Fruit fly (Drosophila melanogaster): Measurements from ENCODE around the gene CG15385.

DNA sequence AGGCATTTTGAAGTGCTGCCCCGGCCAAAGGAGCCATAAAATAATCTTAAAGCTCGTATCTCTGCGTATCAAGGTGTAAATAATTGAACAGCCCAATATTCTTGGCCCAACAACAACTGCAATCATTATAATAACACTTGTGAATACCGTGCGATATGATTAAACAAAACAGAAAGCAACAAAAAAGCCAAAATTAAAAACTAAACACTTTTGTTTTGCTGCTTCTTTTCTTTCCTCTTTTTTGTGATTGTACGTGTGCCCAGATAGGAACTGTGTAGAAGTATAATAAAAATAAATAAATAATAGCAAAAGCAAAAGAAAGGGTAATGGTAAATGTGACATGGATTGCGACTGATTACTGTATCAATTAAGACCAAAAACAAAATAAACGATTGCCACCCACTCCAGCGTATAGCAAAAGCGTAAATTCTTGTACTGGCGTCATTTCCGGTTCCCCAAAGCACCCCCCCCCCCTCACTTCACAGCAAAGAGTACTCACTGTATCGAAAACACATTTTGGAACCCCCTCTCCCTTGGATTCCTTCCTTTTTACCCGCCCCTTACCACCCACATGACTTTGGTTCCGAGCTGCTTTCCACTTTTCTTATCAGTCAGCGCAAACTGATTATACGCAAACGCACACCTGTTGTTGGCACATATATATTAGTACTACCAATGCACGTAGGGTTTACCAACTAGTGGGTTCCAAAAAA, 40.8 kb downstream of the CG15385 start:
- TF ChIP-seq Sin3A (optimal IDR thresholded peaks at IDR 0.05) (no peak), insv (optimal IDR thresholded peaks at IDR 0.05) (no peak), h (optimal IDR thresholded peaks at IDR 0.05) (no peak), ttk (optimal IDR thresholded peaks at IDR 0.05) (no peak)

All from Kc167 (cell line).